Worm (Caenorhabditis elegans) whole organism, L4 larva: Measurements from ENCODE around the gene W01D2.6.
A peak's percentile ranks its signal among the peaks of the same experiment; 100 is the strongest.

Experiments
- R02D3.7 ChIP-seq: fragments of 150-350 bp; sonication (generic microtip); optimal IDR thresholded peaks from 3 replicates; lab custom pipeline; 2014; ENCODE audit warnings: missing biosample characterization, missing genetic modification characterization
- T20F7.1 ChIP-seq: fragments of 200-800 bp; sonication (Bioruptor generic); optimal IDR thresholded peaks from 2 replicates; lab custom pipeline; 2018; ENCODE audit warnings: mild to moderate bottlenecking, missing genetic modification characterization, missing compliant biosample characterization
- ceh-28 ChIP-seq: fragments of 150-350 bp; optimal IDR thresholded peaks from 2 replicates; lab custom pipeline; 2014; ENCODE audit warnings: missing biosample characterization, missing genetic modification reagents, missing genetic modification characterization
- lin-13 ChIP-seq: fragments of 150-350 bp; optimal IDR thresholded peaks from 2 replicates; lab custom pipeline; 2014; ENCODE audit warnings: missing biosample characterization, missing genetic modification reagents, missing genetic modification characterization
- lsy-2 ChIP-seq, 2 experiments: fragments of 150-350 bp in 1 of 2; sonication (generic microtip) in 1 of 2; optimal IDR thresholded peaks; 2 replicates each; lab custom pipeline; 2014 to 2017; ENCODE audit warnings: missing biosample characterization in 2 of 2, missing genetic modification characterization in 2 of 2
- madf-5 ChIP-seq, 2 experiments: fragments of 200-800 bp; sonication (Bioruptor generic); IDR thresholded peaks; 2 replicates each; pipeline ENCODE4 v1.3.6; 2022; ENCODE audit warnings: missing compliant biosample characterization in 2 of 2, missing genetic modification characterization in 2 of 2
- nhr-10 ChIP-seq: fragments of 150-350 bp; optimal IDR thresholded peaks from 2 replicates; lab custom pipeline; 2014; ENCODE audit warnings: missing biosample characterization, missing genetic modification characterization
- set-16 ChIP-seq: fragments of 200-800 bp; sonication (Bioruptor generic); IDR thresholded peaks from 2 replicates; pipeline ENCODE4 v1.3.6; 2022; ENCODE audit warnings: missing genetic modification reagents, missing genetic modification characterization, missing compliant biosample characterization
- snpc-4 ChIP-seq: fragments of 150-350 bp; optimal IDR thresholded peaks from 2 replicates; lab custom pipeline; 2014; ENCODE audit warnings: missing biosample characterization, missing genetic modification characterization

- no peak for TF ChIP-seq ceh-28 (tag; lab: Kevin White, UChicago)
- TF ChIP-seq R02D3.7 (tag; lab: Kevin White, UChicago): no peak
- TF ChIP-seq set-16 (GFP tag; lab: Robert Waterston, UW): no peak
- no peak for TF ChIP-seq nhr-10
- TF ChIP-seq lsy-2 (tag; optimal IDR thresholded peaks at IDR 0.05; lab: Kevin White, UChicago): peak in 1 of 2 experiments; percentile 72
- no peak for TF ChIP-seq madf-5 (GFP tag; IDR thresholded peaks at IDR 0.05; lab: Robert Waterston, UW)
- no peak for TF ChIP-seq snpc-4 (tag; lab: Kevin White, UChicago)
- TF ChIP-seq T20F7.1 (GFP tag; lab: Kevin White, UChicago): no peak
- no peak for TF ChIP-seq lin-13 (GFP tag; lab: Kevin White, UChicago)
Measured at ce11 chrII:14841253-14841652, 32.5 kb downstream of the W01D2.6 start.
